Worm (Caenorhabditis elegans) whole organism, L3 larva: ENCODE measurements around the gene dct-12.
A peak's percentile ranks its signal among the peaks of the same experiment; 100 is the strongest.

Experiments used
- R02D3.7 ChIP-seq: fragments of 150-350 bp; optimal IDR thresholded peaks from 2 replicates; lab custom pipeline; 2014; ENCODE audit warnings: missing biosample characterization, missing genetic modification characterization
- ZK546.5 ChIP-seq: sonication (generic microtip); optimal IDR thresholded peaks from 2 replicates; lab custom pipeline; 2017; ENCODE audit warnings: missing biosample characterization, missing genetic modification characterization
- ceh-28 ChIP-seq: fragments of 150-350 bp; optimal IDR thresholded peaks from 2 replicates; lab custom pipeline; 2014; ENCODE audit warnings: missing biosample characterization, missing genetic modification reagents, missing genetic modification characterization
- ceh-82 ChIP-seq: fragments of 150-350 bp; optimal IDR thresholded peaks from 2 replicates; lab custom pipeline; 2014; ENCODE audit warnings: missing biosample characterization, missing genetic modification characterization
- daf-12 ChIP-seq: fragments of 150-350 bp; optimal IDR thresholded peaks from 2 replicates; lab custom pipeline; 2014; ENCODE audit warnings: missing biosample characterization, missing genetic modification reagents, missing genetic modification characterization
- egl-5 ChIP-seq: fragments of 150-350 bp; optimal IDR thresholded peaks from 2 replicates; lab custom pipeline; 2017; ENCODE audit warnings: missing biosample characterization, missing genetic modification reagents, missing genetic modification characterization, inconsistent platforms
- elt-2 ChIP-seq: sonication (generic microtip); optimal IDR thresholded peaks from 2 replicates; lab custom pipeline; 2016; ENCODE audit warnings: missing genetic modification reagents, mild to moderate bottlenecking, missing genetic modification characterization, missing compliant biosample characterization
- eor-1 ChIP-seq, 2 experiments: fragments of 150-350 bp; optimal IDR thresholded peaks; 2 replicates each; lab custom pipeline; 2014 to 2018; ENCODE audit warnings: missing biosample characterization in 2 of 2, missing genetic modification characterization in 2 of 2
- fkh-10 ChIP-seq: sonication (generic microtip); optimal IDR thresholded peaks from 2 replicates; lab custom pipeline; 2017; ENCODE audit warnings: missing biosample characterization, missing genetic modification reagents, missing genetic modification characterization
- fkh-2 ChIP-seq: fragments of 150-350 bp; optimal IDR thresholded peaks from 2 replicates; lab custom pipeline; 2014; ENCODE audit warnings: missing biosample characterization, missing genetic modification reagents, missing genetic modification characterization
- fos-1 ChIP-seq: fragments of 150-350 bp; optimal IDR thresholded peaks from 2 replicates; lab custom pipeline; 2014; ENCODE audit warnings: missing biosample characterization, missing genetic modification characterization
- hmg-11 ChIP-seq: sonication (generic microtip); optimal IDR thresholded peaks from 2 replicates; lab custom pipeline; 2016; ENCODE audit warnings: missing genetic modification characterization, missing compliant biosample characterization
- jun-1 ChIP-seq: fragments of 150-350 bp; optimal IDR thresholded peaks from 2 replicates; lab custom pipeline; 2014; ENCODE audit warnings: missing biosample characterization, missing genetic modification reagents, missing genetic modification characterization
- lin-15B ChIP-seq: fragments of 150-350 bp; optimal IDR thresholded peaks from 2 replicates; lab custom pipeline; 2014; ENCODE audit warnings: missing biosample characterization, missing genetic modification characterization
- lin-39 ChIP-seq: fragments of 150-350 bp; optimal IDR thresholded peaks from 2 replicates; lab custom pipeline; 2018; ENCODE audit warnings: missing biosample characterization, missing genetic modification reagents, missing genetic modification characterization
- lsy-12 ChIP-seq: sonication (generic microtip); optimal IDR thresholded peaks from 2 replicates; lab custom pipeline; 2016; ENCODE audit warnings: mild to moderate bottlenecking, missing genetic modification characterization, missing compliant biosample characterization
- mdl-1 ChIP-seq: fragments of 150-350 bp; optimal IDR thresholded peaks from 2 replicates; lab custom pipeline; 2014; ENCODE audit warnings: missing biosample characterization, missing genetic modification characterization
- mml-1 ChIP-seq: fragments of 150-350 bp; sonication (generic microtip); optimal IDR thresholded peaks from 3 replicates; lab custom pipeline; 2014; ENCODE audit warnings: missing biosample characterization, missing genetic modification characterization
- nfya-1 ChIP-seq: sonication (generic microtip); optimal IDR thresholded peaks from 2 replicates; lab custom pipeline; 2017; ENCODE audit warnings: missing genetic modification characterization, mild to moderate bottlenecking, missing compliant biosample characterization, antibody characterized with exemption, moderate library complexity; ENCODE audit not compliant: insufficient read depth
- nhr-11 ChIP-seq: fragments of 150-350 bp; optimal IDR thresholded peaks from 2 replicates; lab custom pipeline; 2014; ENCODE audit warnings: missing biosample characterization, missing genetic modification characterization
- nhr-12 ChIP-seq: fragments of 150-350 bp; optimal IDR thresholded peaks from 2 replicates; lab custom pipeline; 2014; ENCODE audit warnings: missing biosample characterization, missing genetic modification characterization
- nhr-23 ChIP-seq: fragments of 150-350 bp; optimal IDR thresholded peaks from 2 replicates; lab custom pipeline; 2014; ENCODE audit warnings: missing biosample characterization, missing genetic modification reagents, missing genetic modification characterization
- nhr-25 ChIP-seq: sonication (generic microtip); optimal IDR thresholded peaks from 2 replicates; lab custom pipeline; 2017; ENCODE audit warnings: missing biosample characterization, missing genetic modification characterization
- nhr-67 ChIP-seq: fragments of 150-350 bp; optimal IDR thresholded peaks from 2 replicates; lab custom pipeline; 2014; ENCODE audit warnings: missing biosample characterization, missing genetic modification characterization
- nhr-77 ChIP-seq: fragments of 150-350 bp; optimal IDR thresholded peaks from 2 replicates; lab custom pipeline; 2014; ENCODE audit warnings: missing biosample characterization, missing genetic modification characterization
- pha-4 ChIP-seq: fragments of 150-350 bp; optimal IDR thresholded peaks from 2 replicates; lab custom pipeline; 2014; ENCODE audit warnings: missing biosample characterization, missing genetic modification reagents, missing genetic modification characterization
- pqm-1 ChIP-seq: fragments of 150-350 bp; optimal IDR thresholded peaks from 2 replicates; lab custom pipeline; 2017; ENCODE audit warnings: missing biosample characterization, missing genetic modification characterization, inconsistent platforms
- skn-1 ChIP-seq: fragments of 150-350 bp; optimal IDR thresholded peaks from 2 replicates; lab custom pipeline; 2014; ENCODE audit warnings: missing biosample characterization, missing genetic modification characterization
- snpc-4 ChIP-seq: fragments of 150-350 bp; optimal IDR thresholded peaks from 2 replicates; lab custom pipeline; 2014; ENCODE audit warnings: missing biosample characterization, missing genetic modification characterization
- tbx-2 ChIP-seq: sonication (generic microtip); optimal IDR thresholded peaks from 2 replicates; lab custom pipeline; 2016; ENCODE audit warnings: mild to moderate bottlenecking, missing genetic modification characterization, missing compliant biosample characterization
- unc-62 ChIP-seq: fragments of 150-350 bp; sonication (generic microtip); optimal IDR thresholded peaks from 4 replicates; lab custom pipeline; 2014; ENCODE audit warnings: missing biosample characterization, missing genetic modification reagents, missing genetic modification characterization
- zag-1 ChIP-seq: fragments of 150-350 bp; optimal IDR thresholded peaks from 2 replicates; lab custom pipeline; 2014; ENCODE audit warnings: missing biosample characterization, missing genetic modification characterization
- ztf-11 ChIP-seq: fragments of 150-350 bp; optimal IDR thresholded peaks from 2 replicates; lab custom pipeline; 2014; ENCODE audit warnings: missing biosample characterization, missing genetic modification characterization

The dct-12 gene

ce11 chrII:12462244-12462643, 30.0 kb upstream of the dct-12 start, which contains the start of gene F15A4.2:
Gene F15A4.2 (plus strand): TSS chrII:12462544.
- TF ChIP-seq elt-2 (tag; lab: Kevin White, UChicago) (no peak), unc-62 (GFP tag; lab: Kevin White, UChicago) (no peak), mml-1 (tag; lab: Kevin White, UChicago) (no peak), lin-39 (tag; lab: Kevin White, UChicago) (no peak)

ce11 chrII:12460602-12461453, 28.6 kb upstream of the dct-12 start, which contains the start of gene tag-280:
Gene tag-280 (plus strand): TSS chrII:12460652.
- no peak for TF ChIP-seq nhr-23 (tag; lab: Kevin White, UChicago)
- no peak for TF ChIP-seq tbx-2
- no peak for TF ChIP-seq nhr-25 (tag; lab: Kevin White, UChicago)
- no peak for TF ChIP-seq nhr-12 (tag; lab: Kevin White, UChicago)
- no peak for TF ChIP-seq fos-1 (tag; lab: Kevin White, UChicago)
- no peak for TF ChIP-seq unc-62 (GFP tag; lab: Kevin White, UChicago)
- TF ChIP-seq daf-12 (tag; lab: Kevin White, UChicago) = no peak
- TF ChIP-seq skn-1 (tag; lab: Kevin White, UChicago) = no peak

DNA sequence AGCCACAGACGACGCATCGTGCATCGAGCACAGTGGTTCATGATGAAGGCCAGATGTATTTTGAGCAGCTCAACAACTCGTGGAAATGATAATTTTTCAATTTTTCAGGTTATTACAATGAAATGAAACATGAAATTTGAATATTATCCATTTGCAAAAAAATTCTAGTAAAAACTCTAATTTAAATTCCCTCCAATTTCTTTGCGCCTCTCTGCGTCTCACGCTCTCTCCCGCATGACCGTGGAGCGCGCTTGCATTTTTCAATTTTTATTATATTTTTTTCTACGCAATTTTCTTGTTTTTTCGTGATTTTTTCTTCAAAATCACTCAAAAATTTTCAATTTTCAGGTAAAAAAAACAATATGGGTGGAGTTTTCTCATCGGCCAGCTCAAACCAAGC, 27.2 kb upstream of the dct-12 start, which contains the start of gene tag-281:
TSS of gene tag-281 (plus strand) at position 340 of the 400 bp plus-strand sequence.
- TF ChIP-seq jun-1 (tag; lab: Kevin White, UChicago) (peak; percentile 52), lsy-12 (tag; lab: Kevin White, UChicago) (no peak), R02D3.7 (tag; lab: Kevin White, UChicago) (peak; percentile 72), egl-5 (tag; lab: Kevin White, UChicago) (peak; percentile 52), lin-39 (tag; lab: Kevin White, UChicago) (peak; percentile 49), fkh-2 (tag; lab: Kevin White, UChicago) (no peak), eor-1 (tag; optimal IDR thresholded peaks at IDR 0.05; lab: Kevin White, UChicago) (no peak), ceh-82 (tag; lab: Kevin White, UChicago) (peak; percentile 44), nhr-23 (tag; lab: Kevin White, UChicago) (peak; percentile 91), snpc-4 (tag; lab: Kevin White, UChicago) (peak; percentile 69), ceh-28 (tag; lab: Kevin White, UChicago) (peak; percentile 52), mdl-1 (tag; lab: Kevin White, UChicago) (no peak), pha-4 (tag; lab: Kevin White, UChicago) (peak; percentile 87), fkh-10 (peak; percentile 33), skn-1 (tag; lab: Kevin White, UChicago) (peak; percentile 52), tbx-2 (peak; percentile 6), nhr-77 (no peak), nhr-67 (tag; lab: Kevin White, UChicago) (no peak), nfya-1 (tag; lab: Kevin White, UChicago) (peak; percentile 90), ZK546.5 (tag; lab: Kevin White, UChicago) (no peak), hmg-11 (tag; lab: Kevin White, UChicago) (peak; percentile 22), lin-15B (tag; lab: Kevin White, UChicago) (peak; percentile 92), pqm-1 (tag; lab: Kevin White, UChicago) (peak; percentile 53)

ce11 chrII:12457275-12457674, 25.0 kb upstream of the dct-12 start, which contains the start of gene sre-38:
Gene sre-38 (plus strand): TSS chrII:12457575.
- no peak for TF ChIP-seq daf-12 (tag; lab: Kevin White, UChicago)
- no peak for TF ChIP-seq ztf-11
- TF ChIP-seq zag-1 = no peak
- no peak for TF ChIP-seq fkh-10
- TF ChIP-seq nhr-11 = no peak
- no peak for TF ChIP-seq nhr-25 (tag; lab: Kevin White, UChicago)
- TF ChIP-seq elt-2 (tag; lab: Kevin White, UChicago) = no peak
- TF ChIP-seq R02D3.7 (tag; lab: Kevin White, UChicago) = no peak
